Fruit fly (Drosophila melanogaster): Measurements from ENCODE around the gene ND-B8.

DNA sequence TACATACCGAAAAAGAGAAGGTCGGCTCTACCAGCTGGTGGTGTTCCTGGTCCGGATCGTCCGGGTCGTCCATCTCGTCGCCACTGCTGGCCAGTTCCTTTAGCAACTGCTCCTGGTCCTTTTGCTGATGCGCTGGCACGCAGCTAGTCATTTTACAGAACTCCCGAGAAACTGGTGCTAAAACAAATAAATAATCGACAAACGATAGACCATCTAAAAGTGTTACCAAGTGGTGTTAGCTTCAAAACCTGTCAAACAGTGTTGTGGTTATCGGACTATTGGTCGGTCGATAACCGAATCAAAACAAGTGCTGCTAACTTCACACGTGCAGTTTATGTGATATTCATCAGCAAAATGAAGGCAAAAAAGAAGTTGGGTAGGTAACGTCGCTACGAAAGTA lies 10.0 kb upstream of the ND-B8 start, which contains the start of the genes morgue and Elp3:
- TF ChIP-seq OdsH (GFP tag; optimal IDR thresholded peaks at IDR 0.05) (no peak), CG6854 (GFP tag; optimal IDR thresholded peaks at IDR 0.05) (peak; percentile 20), CG16779 (tag; optimal IDR thresholded peaks at IDR 0.05) (no peak), CG34406 (GFP tag; optimal IDR thresholded peaks at IDR 0.05) (no peak), Sox102F (GFP tag; optimal IDR thresholded peaks at IDR 0.05) (no peak), ss (GFP tag; optimal IDR thresholded peaks at IDR 0.05) (no peak), Ets96B (tag; optimal IDR thresholded peaks at IDR 0.05) (no peak), Lpt (GFP tag; optimal IDR thresholded peaks at IDR 0.05) (no peak), eg (GFP tag; IDR thresholded peaks at IDR 0.05) (no peak), Met (GFP tag; optimal IDR thresholded peaks at IDR 0.05) (no peak), CG7368 (GFP tag; optimal IDR thresholded peaks at IDR 0.05) (no peak), spab (GFP tag; optimal IDR thresholded peaks at IDR 0.05) (no peak), CG3919 (GFP tag; optimal IDR thresholded peaks at IDR 0.05) (no peak), CG6808 (GFP tag; optimal IDR thresholded peaks at IDR 0.05) (no peak)
